Fruit fly (Drosophila melanogaster): Measurements from ENCODE around the gene CG13445.

Gene CG13445

dm6 chr3L:15832146-15832545 lies 22.9 kb downstream of the CG13445 start, which contains the start of gene CG12713 (continued):
- TF ChIP-seq vnd (GFP tag; IDR thresholded peaks at IDR 0.05; ENCODE audit: partially characterized antibody) (peak; percentile 78), CG17802 (tag; optimal IDR thresholded peaks at IDR 0.05) (peak; percentile 93), CG7963 (GFP tag; IDR thresholded peaks at IDR 0.05; ENCODE audit: partially characterized antibody) (peak; percentile 82), Stat92E (GFP tag; optimal IDR thresholded peaks at IDR 0.05) (peak in 1 of 3 experiments; percentile 25), CG8924 (tag; optimal IDR thresholded peaks at IDR 0.05) (peak; percentile 17), luna (GFP tag; optimal IDR thresholded peaks at IDR 0.05) (no peak), Lhr (GFP tag; optimal IDR thresholded peaks at IDR 0.05) (peak; percentile 53), mam (GFP tag; optimal IDR thresholded peaks at IDR 0.05) (peak; percentile 50), sens (GFP tag) (peak; percentile 34), CG14710 (tag; optimal IDR thresholded peaks at IDR 0.05) (peak; percentile 86), lola (GFP tag; optimal IDR thresholded peaks at IDR 0.05) (peak in 1 of 3 experiments; percentile 18), Dp (GFP tag; optimal IDR thresholded peaks at IDR 0.05) (peak; percentile 75), CG7745 (tag; optimal IDR thresholded peaks at IDR 0.05) (no peak), CG8089 (GFP tag; optimal IDR thresholded peaks at IDR 0.05) (peak; percentile 14), CG14667 (GFP tag; IDR thresholded peaks at IDR 0.05) (no peak), CG11504 (tag; optimal IDR thresholded peaks at IDR 0.05) (peak; percentile 57), tap (tag; optimal IDR thresholded peaks at IDR 0.05) (no peak), chif (GFP tag; optimal IDR thresholded peaks at IDR 0.05) (peak in 1 of 2 experiments; percentile 6), ERR (GFP tag; optimal IDR thresholded peaks at IDR 0.05) (no peak), bcd (GFP tag; optimal IDR thresholded peaks at IDR 0.05) (no peak), CG1792 (GFP tag; optimal IDR thresholded peaks at IDR 0.05) (no peak), ash1 (GFP tag; optimal IDR thresholded peaks at IDR 0.05) (no peak), E2f2 (GFP tag; IDR thresholded peaks at IDR 0.05) (peak; percentile 81), CG8359 (GFP tag; optimal IDR thresholded peaks at IDR 0.05; ENCODE audit: borderline replicate concordance) (no peak), Sry-δ (GFP tag; optimal IDR thresholded peaks at IDR 0.05) (peak; percentile 83), CG18262 (tag; optimal IDR thresholded peaks at IDR 0.05) (peak; percentile 14), dimm (GFP tag; IDR thresholded peaks at IDR 0.05) (no peak), CG10979 (tag; optimal IDR thresholded peaks at IDR 0.05) (peak; percentile 3), Fer1 (GFP tag; optimal IDR thresholded peaks at IDR 0.05) (no peak), crc (GFP tag; optimal IDR thresholded peaks at IDR 0.05) (no peak), Ptx1 (GFP tag; IDR thresholded peaks at IDR 0.05) (no peak), HmgD (GFP tag; optimal IDR thresholded peaks at IDR 0.05) (peak; percentile 16), CG1024 (GFP tag; IDR thresholded peaks at IDR 0.05) (no peak), pan (optimal IDR thresholded peaks at IDR 0.05) (no peak), pan (GFP tag; optimal IDR thresholded peaks at IDR 0.05 in 1 of 2, IDR thresholded peaks at IDR 0.05 in 1 of 2) (no peak), knrl (GFP tag; IDR thresholded peaks at IDR 0.05; ENCODE audit: partially characterized antibody) (peak; percentile 87), Bgb (GFP tag; IDR thresholded peaks at IDR 0.05; ENCODE audit: partially characterized antibody) (peak; percentile 88), bbx (GFP tag; IDR thresholded peaks at IDR 0.05; ENCODE audit: partially characterized antibody) (peak; percentile 84), Myb (GFP tag; optimal IDR thresholded peaks at IDR 0.05) (peak; percentile 74), Ets65A (GFP tag) (peak; percentile 5), Bteb2 (GFP tag; optimal IDR thresholded peaks at IDR 0.05) (no peak), Antp (GFP tag; optimal IDR thresholded peaks at IDR 0.05) (no peak), CG15601 (tag; optimal IDR thresholded peaks at IDR 0.05) (peak; percentile 20), unc-4 (GFP tag; IDR thresholded peaks at IDR 0.05; ENCODE audit: partially characterized antibody) (peak; percentile 83), CoRest (tag; optimal IDR thresholded peaks at IDR 0.05) (peak; percentile 57), grn (GFP tag; optimal IDR thresholded peaks at IDR 0.05) (no peak), CG32532 (GFP tag; IDR thresholded peaks at IDR 0.05) (no peak), ems (GFP tag; optimal IDR thresholded peaks at IDR 0.05) (no peak), CHES-1-like (GFP tag; optimal IDR thresholded peaks at IDR 0.05) (peak; percentile 11), CG5245 (GFP tag; optimal IDR thresholded peaks at IDR 0.05) (no peak), exex (tag; optimal IDR thresholded peaks at IDR 0.05) (peak; percentile 9)
